Worm (Caenorhabditis elegans): Measurements from ENCODE around the gene srw-138.

DNA sequence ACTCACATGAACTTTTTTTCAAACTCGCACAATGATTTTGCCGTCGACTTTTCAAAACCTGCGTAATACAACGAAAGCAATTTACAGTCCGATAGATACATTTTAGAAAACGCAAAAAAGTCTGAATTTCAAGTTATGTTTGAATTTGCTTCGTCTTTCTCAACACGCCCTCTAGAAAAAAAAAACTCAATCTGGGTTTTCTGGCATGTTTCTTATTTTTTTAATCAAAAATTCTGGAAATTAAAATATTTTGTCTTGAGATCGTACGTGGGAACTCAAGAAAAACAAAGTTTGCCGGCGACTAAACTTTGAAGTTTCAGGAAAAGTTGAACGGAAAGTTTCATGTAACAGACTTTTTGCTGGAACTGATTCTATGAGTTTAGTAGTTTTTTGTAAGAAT lies 31.0 kb upstream of the srw-138 start, which contains the start of gene srw-115:
- TF ChIP-seq dox-1 (GFP tag; IDR thresholded peaks at IDR 0.05) (no peak), nhr-27 (tag; optimal IDR thresholded peaks at IDR 0.05) (no peak), ama-1 (optimal IDR thresholded peaks at IDR 0.05) (no peak), ama-1 (GFP tag; optimal IDR thresholded peaks at IDR 0.05) (no peak), bed-1 (GFP tag; IDR thresholded peaks at IDR 0.05) (no peak), nfya-2 (GFP tag; IDR thresholded peaks at IDR 0.05) (no peak), lsy-27 (tag; optimal IDR thresholded peaks at IDR 0.05; ENCODE audit: borderline replicate concordance, insufficient read depth) (no peak), nhr-80 (tag; optimal IDR thresholded peaks at IDR 0.05) (no peak)

Data from whole organism, young adult.